Fruit fly (Drosophila melanogaster) whole organism, embryonic: ENCODE results near the gene BthD.
A peak's percentile ranks its signal among the peaks of the same experiment; 100 is the strongest.

ENCODE experiments used
- Atf3 ChIP-seq: fragments of 200-800 bp; sonication (Bioruptor generic); optimal IDR thresholded peaks from 3 replicates; lab custom pipeline; 2016; ENCODE audit warnings: missing biosample characterization, missing genetic modification characterization
- CG12104 ChIP-seq: fragments of 200-800 bp; sonication (Bioruptor generic); optimal IDR thresholded peaks from 3 replicates; lab custom pipeline; 2016; ENCODE audit warnings: missing biosample characterization, missing genetic modification characterization
- CG15479 ChIP-seq: fragments of 200-800 bp; sonication (Bioruptor generic); optimal IDR thresholded peaks from 3 replicates; lab custom pipeline; 2019; ENCODE audit warnings: missing biosample characterization, mild to moderate bottlenecking, missing genetic modification characterization, moderate library complexity
- CG15601 ChIP-seq: fragments of 200-800 bp; sonication (Bioruptor generic); optimal IDR thresholded peaks from 3 replicates; lab custom pipeline; 2019; ENCODE audit warnings: missing biosample characterization, mild to moderate bottlenecking, missing genetic modification characterization, moderate library complexity
- CG1603 ChIP-seq: fragments of 200-800 bp; sonication (Bioruptor generic); optimal IDR thresholded peaks from 2 replicates; lab custom pipeline; 2019; ENCODE audit warnings: missing biosample characterization, mild to moderate bottlenecking, missing genetic modification characterization, moderate library complexity
- CG17802 ChIP-seq: fragments of 200-800 bp; sonication (Bioruptor generic); optimal IDR thresholded peaks from 2 replicates; lab custom pipeline; 2018; ENCODE audit warnings: missing biosample characterization, mild to moderate bottlenecking, missing genetic modification characterization, moderate library complexity
- CG18599 ChIP-seq: fragments of 200-800 bp; sonication (Bioruptor generic); optimal IDR thresholded peaks from 3 replicates; lab custom pipeline; 2017; ENCODE audit warnings: missing biosample characterization, missing genetic modification characterization, mild to moderate bottlenecking, moderate library complexity, missing genetic modification reagents
- CG2120 ChIP-seq: fragments of 200-800 bp; sonication (Bioruptor generic); optimal IDR thresholded peaks from 3 replicates; lab custom pipeline; 2016; ENCODE audit warnings: missing biosample characterization, missing genetic modification characterization
- CG2202 ChIP-seq: fragments of 200-800 bp; sonication (Bioruptor generic); optimal IDR thresholded peaks from 2 replicates; lab custom pipeline; 2018; ENCODE audit warnings: missing biosample characterization, mild to moderate bottlenecking, missing genetic modification characterization
- CG32767 ChIP-seq: fragments of 200-800 bp; sonication (Bioruptor generic); IDR thresholded peaks from 2 replicates; pipeline ENCODE4 v1.3.6; 2022; ENCODE audit warnings: missing biosample characterization, missing genetic modification characterization
- CG32772 ChIP-seq: fragments of 200-800 bp; sonication (Bioruptor generic); IDR thresholded peaks from 2 replicates; pipeline ENCODE4 v1.3.6; 2022; ENCODE audit warnings: missing biosample characterization, missing genetic modification characterization
- CG33557 ChIP-seq: fragments of 200-800 bp; sonication (Bioruptor generic); optimal IDR thresholded peaks from 2 replicates; lab custom pipeline; 2019; ENCODE audit warnings: missing biosample characterization, mild to moderate bottlenecking, missing genetic modification characterization, moderate library complexity
- CG4328 ChIP-seq: fragments of 200-800 bp; sonication (Bioruptor generic); optimal IDR thresholded peaks from 3 replicates; lab custom pipeline; 2017; ENCODE audit warnings: missing biosample characterization, missing genetic modification reagents, missing genetic modification characterization
- CG4820 ChIP-seq: fragments of 200-800 bp; sonication (Bioruptor generic); optimal IDR thresholded peaks from 3 replicates; lab custom pipeline; 2016; ENCODE audit warnings: missing biosample characterization, missing genetic modification characterization
- CG6272 ChIP-seq: fragments of 200-800 bp; sonication (Bioruptor generic); IDR thresholded peaks from 2 replicates; pipeline ENCODE4 v1.3.6; 2022; ENCODE audit warnings: missing biosample characterization, missing genetic modification characterization
- CG7556 ChIP-seq: fragments of 200-800 bp; sonication (Bioruptor generic); optimal IDR thresholded peaks from 2 replicates; lab custom pipeline; 2017; ENCODE audit warnings: missing biosample characterization, mild to moderate bottlenecking, missing genetic modification characterization
- CG8290 ChIP-seq, 3 experiments: fragments of 200-800 bp; sonication (Bioruptor generic); optimal IDR thresholded peaks; 2 replicates each; lab custom pipeline; 2016 to 2019; ENCODE audit warnings: missing biosample characterization in 3 of 3, missing genetic modification characterization in 3 of 3, mild to moderate bottlenecking in 2 of 3, moderate library complexity in 1 of 3
- CG9727 ChIP-seq: fragments of 200-800 bp; sonication (Bioruptor generic); optimal IDR thresholded peaks from 3 replicates; lab custom pipeline; 2017; ENCODE audit warnings: missing biosample characterization, mild to moderate bottlenecking, missing genetic modification characterization
- Elba2 ChIP-seq: fragments of 200-800 bp; sonication (Bioruptor generic); optimal IDR thresholded peaks from 3 replicates; lab custom pipeline; 2016; ENCODE audit warnings: missing biosample characterization, missing genetic modification characterization
- GATAe ChIP-seq: fragments of 200-800 bp; sonication (Bioruptor generic); conservative IDR thresholded peaks from 2 replicates; pipeline ENCODE4 v1.3.6; 2022; ENCODE audit warnings: missing biosample characterization, missing genetic modification characterization
- HLH54F ChIP-seq: fragments of 200-800 bp; sonication (Bioruptor generic); optimal IDR thresholded peaks from 3 replicates; lab custom pipeline; 2016; ENCODE audit warnings: missing biosample characterization, missing genetic modification characterization
- Hmr ChIP-seq: fragments of 200-800 bp; sonication (Bioruptor generic); optimal IDR thresholded peaks from 3 replicates; lab custom pipeline; 2017; ENCODE audit warnings: mild to moderate bottlenecking, missing biosample characterization, missing genetic modification reagents, missing genetic modification characterization
- Med ChIP-seq: fragments of 200-800 bp; sonication (Bioruptor generic); peaks from one replicate; lab custom pipeline; 2016; ENCODE audit warnings: missing biosample characterization, missing genetic modification characterization, mild to moderate bottlenecking, inconsistent platforms, moderate library complexity
- Meics ChIP-seq: fragments of 200-800 bp; sonication (Bioruptor generic); optimal IDR thresholded peaks from 2 replicates; lab custom pipeline; 2017; ENCODE audit warnings: missing biosample characterization, mild to moderate bottlenecking, missing genetic modification characterization
- NFAT ChIP-seq: fragments of 200-800 bp; sonication (Bioruptor generic); IDR thresholded peaks from 2 replicates; pipeline ENCODE4 v1.3.6; 2022; ENCODE audit warnings: missing biosample characterization, missing genetic modification characterization
- Opbp ChIP-seq: fragments of 200-800 bp; sonication (Bioruptor generic); IDR thresholded peaks from 3 replicates; pipeline ENCODE4 v1.3.6; 2022; ENCODE audit warnings: missing biosample characterization, missing genetic modification characterization; ENCODE audit not compliant: partially characterized antibody
- Optix ChIP-seq: fragments of 200-800 bp; sonication (Bioruptor generic); IDR thresholded peaks from 3 replicates; pipeline ENCODE4 v1.3.6; 2022; ENCODE audit warnings: missing biosample characterization, missing genetic modification characterization
- Pdp1 ChIP-seq, 2 experiments: fragments of 200-800 bp; sonication (Bioruptor generic); optimal IDR thresholded peaks; 3 replicates each; lab custom pipeline; 2016; ENCODE audit warnings: missing biosample characterization in 2 of 2, missing genetic modification characterization in 2 of 2, mild to moderate bottlenecking in 1 of 2, moderate library complexity in 1 of 2
- Spps ChIP-seq: fragments of 200-800 bp; sonication (Bioruptor generic); optimal IDR thresholded peaks from 2 replicates; lab custom pipeline; 2018; ENCODE audit warnings: missing biosample characterization, mild to moderate bottlenecking, missing genetic modification characterization
- cas ChIP-seq: fragments of 200-800 bp; sonication (Bioruptor generic); IDR thresholded peaks from 2 replicates; pipeline ENCODE4 v1.3.6; 2022; ENCODE audit warnings: missing biosample characterization, missing genetic modification characterization
- crc ChIP-seq: fragments of 200-800 bp; sonication (Bioruptor generic); optimal IDR thresholded peaks from 2 replicates; lab custom pipeline; 2016; ENCODE audit warnings: missing biosample characterization, missing genetic modification characterization
- crol ChIP-seq: fragments of 200-800 bp; sonication (Bioruptor generic); IDR thresholded peaks from 2 replicates; pipeline ENCODE4 v1.3.6; 2022; ENCODE audit warnings: missing biosample characterization, missing genetic modification characterization
- cwo ChIP-seq: fragments of 200-800 bp; sonication (Bioruptor generic); optimal IDR thresholded peaks from 3 replicates; lab custom pipeline; 2017; ENCODE audit warnings: missing biosample characterization, missing genetic modification characterization, mild to moderate bottlenecking, moderate library complexity, missing genetic modification reagents
- da ChIP-seq: fragments of 200-800 bp; sonication (Bioruptor generic); optimal IDR thresholded peaks from 2 replicates; lab custom pipeline; 2016; ENCODE audit warnings: missing biosample characterization, missing genetic modification characterization
- dysf ChIP-seq: fragments of 200-800 bp; sonication (Bioruptor generic); IDR thresholded peaks from 3 replicates; pipeline ENCODE4 v1.3.6; 2022; ENCODE audit warnings: missing biosample characterization, missing genetic modification characterization
- fd102C ChIP-seq: fragments of 200-800 bp; sonication (Bioruptor generic); optimal IDR thresholded peaks from 2 replicates; lab custom pipeline; 2018; ENCODE audit warnings: missing biosample characterization, mild to moderate bottlenecking, missing genetic modification characterization, moderate library complexity
- gem ChIP-seq: fragments of 200-800 bp; sonication (Bioruptor generic); optimal IDR thresholded peaks from 2 replicates; lab custom pipeline; 2019; ENCODE audit warnings: missing biosample characterization, mild to moderate bottlenecking, missing genetic modification characterization, moderate library complexity
- grau ChIP-seq: fragments of 200-800 bp; optimal IDR thresholded peaks from 3 replicates; lab custom pipeline; 2019; ENCODE audit warnings: missing biosample characterization, mild to moderate bottlenecking, missing genetic modification characterization, moderate library complexity
- lab ChIP-seq: fragments of 200-800 bp; sonication (Bioruptor generic); optimal IDR thresholded peaks from 3 replicates; lab custom pipeline; 2017; ENCODE audit warnings: missing biosample characterization, missing genetic modification characterization, mild to moderate bottlenecking, moderate library complexity, missing genetic modification reagents
- prd ChIP-seq, 3 experiments: fragments of >200 bp in 2 of 3; fragments of 200-800 bp in 1 of 3; sonication (Bioruptor generic) in 1 of 3; optimal IDR thresholded peaks in 2 of 3; IDR thresholded peaks in 1 of 3; 2 replicates in 2 of 3; 3 replicates in 1 of 3; pipeline versions ENCODE4 v1.3.6 to Lab custom; 2017 to 2022; ENCODE audit warnings: missing biosample characterization in 1 of 3, missing genetic modification characterization in 1 of 3
- schlank ChIP-seq: fragments of 200-800 bp; sonication (Bioruptor generic); optimal IDR thresholded peaks from 2 replicates; lab custom pipeline; 2018; ENCODE audit warnings: missing biosample characterization, mild to moderate bottlenecking, missing genetic modification characterization
- sd ChIP-seq: fragments of 200-800 bp; sonication (Bioruptor generic); optimal IDR thresholded peaks from 3 replicates; lab custom pipeline; 2018; ENCODE audit warnings: missing biosample characterization, mild to moderate bottlenecking, missing genetic modification characterization, moderate library complexity
- sens ChIP-seq: fragments of 200-800 bp; sonication (Bioruptor generic); peaks from one replicate; lab custom pipeline; 2016; ENCODE audit warnings: missing biosample characterization, missing genetic modification characterization
- sisA ChIP-seq: fragments of 200-800 bp; sonication (Bioruptor generic); IDR thresholded peaks from 2 replicates; pipeline ENCODE4 v1.3.6; 2022; ENCODE audit warnings: missing biosample characterization, missing genetic modification characterization
- so ChIP-seq: fragments of 200-800 bp; sonication (Bioruptor generic); IDR thresholded peaks from 3 replicates; pipeline ENCODE4 v1.3.6; 2022; ENCODE audit warnings: missing biosample characterization, missing genetic modification characterization
- sug ChIP-seq: fragments of 200-800 bp; optimal IDR thresholded peaks from 2 replicates; lab custom pipeline; 2019; ENCODE audit warnings: missing biosample characterization, mild to moderate bottlenecking, missing genetic modification characterization, moderate library complexity
- tll ChIP-seq, 2 experiments: fragments of 200-800 bp in 1 of 2; fragments of >200 bp in 1 of 2; sonication (Bioruptor generic) in 1 of 2; optimal IDR thresholded peaks; 2 replicates each; lab custom pipeline; 2017 to 2019; ENCODE audit warnings: missing biosample characterization in 2 of 2, missing genetic modification characterization in 2 of 2, mild to moderate bottlenecking in 1 of 2, moderate library complexity in 1 of 2

BthD gene

DNA sequence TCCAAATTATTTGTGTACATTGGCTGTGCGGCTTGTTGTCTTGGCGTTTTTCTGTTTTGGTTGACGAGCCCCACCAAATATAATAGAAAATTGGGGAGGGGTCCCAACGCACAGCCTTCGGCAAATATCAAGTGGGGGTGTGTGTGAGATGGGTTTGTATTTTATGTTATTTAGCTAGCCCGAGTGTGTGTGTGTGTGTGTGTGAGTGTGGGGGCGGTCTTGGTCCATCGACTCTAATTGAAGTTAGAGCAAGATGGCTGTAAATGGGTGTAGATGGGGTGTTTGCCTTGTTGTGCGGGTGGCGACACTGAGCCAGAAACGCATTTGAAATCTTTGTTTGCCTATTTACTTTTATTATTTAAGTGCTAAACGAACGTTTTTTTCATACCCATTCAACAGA, 20.7 kb downstream of the BthD start (continued):
- TF ChIP-seq HLH54F (GFP tag; lab: Kevin White, UChicago) (no peak), CG15479 (GFP tag; lab: Kevin White, UChicago) (no peak), Elba2 (no peak), Atf3 (GFP tag; lab: Kevin White, UChicago) (no peak), dysf (GFP tag; lab: Robert Waterston, UW) (no peak), Opbp (GFP tag; lab: Robert Waterston, UW) (no peak), CG33557 (GFP tag; lab: Kevin White, UChicago) (no peak), GATAe (GFP tag; lab: Robert Waterston, UW) (no peak), da (GFP tag; lab: Kevin White, UChicago) (no peak), lab (GFP tag; lab: Kevin White, UChicago) (peak; percentile 36), CG17802 (tag; lab: Kevin White, UChicago) (no peak), CG12104 (no peak)

DNA sequence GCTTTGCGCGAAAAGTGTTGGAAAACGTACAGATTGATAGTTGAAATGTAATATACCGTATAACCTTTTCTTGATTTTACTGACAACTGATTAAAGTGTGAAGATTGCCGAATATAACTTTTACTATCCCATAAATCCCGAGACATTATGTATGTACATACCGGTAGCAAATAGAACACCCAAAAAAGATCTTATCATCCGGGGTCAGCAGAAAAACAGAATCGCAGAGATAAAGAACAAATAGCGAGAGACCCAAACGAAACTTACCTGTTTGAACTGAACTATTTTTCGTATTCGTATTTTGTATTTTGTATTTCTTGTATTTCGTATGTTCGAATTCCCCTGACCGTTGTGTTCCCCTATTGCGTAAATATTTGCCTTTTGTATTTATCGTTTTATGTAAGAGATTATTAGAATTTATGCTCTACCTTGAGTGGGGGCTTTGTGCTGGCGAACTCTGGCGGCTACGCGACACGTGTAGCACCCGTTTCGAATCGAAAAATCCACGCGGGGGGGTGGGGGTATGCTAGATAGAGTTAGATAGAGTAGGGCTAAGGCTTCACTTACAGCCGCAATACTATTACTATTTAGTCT, 21.5 kb downstream of the BthD start:
- TF ChIP-seq crc (GFP tag; lab: Kevin White, UChicago) (peak; percentile 1), CG32767 (GFP tag; lab: Robert Waterston, UW) (no peak), grau (peak; percentile 4), CG9727 (GFP tag; lab: Kevin White, UChicago) (peak; percentile 12), Med (peak; percentile 64), CG15601 (peak; percentile 14), CG2202 (tag; lab: Kevin White, UChicago) (peak; percentile 48), sens (GFP tag; lab: Kevin White, UChicago) (peak; percentile 87), sug (tag; lab: Kevin White, UChicago) (peak; percentile 37), fd102C (peak; percentile 14), CG18599 (peak; percentile 4), Hmr (peak; percentile 58), schlank (tag; lab: Kevin White, UChicago) (peak; percentile 39), sd (tag; lab: Kevin White, UChicago) (peak; percentile 59), prd (optimal IDR thresholded peaks at IDR 0.05; lab: Kevin White, UChicago) (no peak), prd (GFP tag; IDR thresholded peaks at IDR 0.05; lab: Robert Waterston, UW) (no peak), CG2120 (GFP tag; lab: Kevin White, UChicago) (peak; percentile 30), sisA (GFP tag; lab: Robert Waterston, UW) (no peak), CG8290 (GFP tag; optimal IDR thresholded peaks at IDR 0.05; lab: Kevin White, UChicago) (peak; percentile 26), CG8290 (tag; optimal IDR thresholded peaks at IDR 0.05; lab: Kevin White, UChicago) (no peak), Meics (peak; percentile 24), tll (GFP tag; optimal IDR thresholded peaks at IDR 0.05; lab: Kevin White, UChicago) (peak in 1 of 2 experiments; percentile 21), CG32772 (GFP tag; lab: Robert Waterston, UW) (no peak), Pdp1 (GFP tag; optimal IDR thresholded peaks at IDR 0.05; lab: Kevin White, UChicago) (peak in 1 of 2 experiments; percentile 80), cwo (GFP tag; lab: Kevin White, UChicago) (peak; percentile 81), CG15479 (GFP tag; lab: Kevin White, UChicago) (peak; percentile 59), NFAT (GFP tag; lab: Robert Waterston, UW) (peak; percentile 26; the same call in 1 of the 2 replicates), crol (GFP tag; lab: Robert Waterston, UW) (peak; percentile 41), Spps (tag; lab: Kevin White, UChicago) (no peak), CG1603 (tag; lab: Kevin White, UChicago) (peak; percentile 8), so (GFP tag; lab: Robert Waterston, UW) (peak; percentile 27; the same call in 1 of the 3 replicates), gem (no peak), CG4820 (GFP tag; lab: Kevin White, UChicago) (no peak), cas (no peak), CG4328 (GFP tag; lab: Kevin White, UChicago) (peak; percentile 6), Optix (GFP tag; lab: Robert Waterston, UW) (no peak), CG7556 (GFP tag; lab: Kevin White, UChicago) (peak; percentile 11), CG6272 (GFP tag; lab: Robert Waterston, UW) (no peak)
